Worm (Caenorhabditis elegans): ENCODE results near the gene C16A11.4.

- no peak for TF ChIP-seq lin-39 (tag; optimal IDR thresholded peaks at IDR 0.05)
- no peak for TF ChIP-seq fkh-10 (GFP tag; optimal IDR thresholded peaks at IDR 0.05)
- peak; percentile 56 for TF ChIP-seq snu-23 (GFP tag; optimal IDR thresholded peaks at IDR 0.05)
- TF ChIP-seq nhr-85 (tag): no peak
- TF ChIP-seq nhr-11 (tag; optimal IDR thresholded peaks at IDR 0.05): no peak
- peak; percentile 34 for TF ChIP-seq nhr-20 (tag; optimal IDR thresholded peaks at IDR 0.05)
- TF ChIP-seq jun-1 (tag; optimal IDR thresholded peaks at IDR 0.05): no peak
- TF ChIP-seq ceh-82 (tag; optimal IDR thresholded peaks at IDR 0.05): peak in 2 of 3 experiments; percentile 11 to 13
Observed at ce11 chrII:4237701-4238214, 10.9 kb downstream of the C16A11.4 start, which contains the start of the genes fbxc-44 and C16A11.2.

All from whole organism, L1 larva.